Fruit fly (Drosophila melanogaster): ENCODE data around the gene CG1750.

Gene CG1750

dm6 chr3R:31247281-31247995 is 7.3 kb downstream of the CG1750 start (continued):
- TF ChIP-seq NFAT (GFP tag; IDR thresholded peaks at IDR 0.05) (peak; percentile 29; the same call in 1 of the 2 replicates), Atf6 (GFP tag; IDR thresholded peaks at IDR 0.05) (peak; percentile 54; the same call in 1 of the 2 replicates), CG11247 (GFP tag; IDR thresholded peaks at IDR 0.05) (peak; percentile 75), exex (tag; optimal IDR thresholded peaks at IDR 0.05) (no peak), Dek (tag; optimal IDR thresholded peaks at IDR 0.05) (peak; percentile 57), eve (GFP tag; optimal IDR thresholded peaks at IDR 0.05) (peak in 1 of 2 experiments; percentile 92), pan (optimal IDR thresholded peaks at IDR 0.05) (no peak), pan (GFP tag; optimal IDR thresholded peaks at IDR 0.05 in 1 of 2, IDR thresholded peaks at IDR 0.05 in 1 of 2) (peak in 1 of 2 experiments; percentile 85), CG1529 (GFP tag; optimal IDR thresholded peaks at IDR 0.05) (peak; percentile 65), CG15514 (GFP tag; optimal IDR thresholded peaks at IDR 0.05) (peak; percentile 33), CoRest (tag; optimal IDR thresholded peaks at IDR 0.05) (peak; percentile 84), pfk (GFP tag; optimal IDR thresholded peaks at IDR 0.05) (no peak), kni (GFP tag; optimal IDR thresholded peaks at IDR 0.05) (peak; percentile 46), schlank (tag; optimal IDR thresholded peaks at IDR 0.05) (no peak), slp2 (GFP tag; optimal IDR thresholded peaks at IDR 0.05) (peak; percentile 44), gsb-n (tag; optimal IDR thresholded peaks at IDR 0.05) (peak; percentile 49), CG8388 (GFP tag; optimal IDR thresholded peaks at IDR 0.05) (peak; percentile 70), Dfd (GFP tag; optimal IDR thresholded peaks at IDR 0.05) (no peak), CG5180 (GFP tag; optimal IDR thresholded peaks at IDR 0.05) (peak; percentile 64), Eip74EF (GFP tag; optimal IDR thresholded peaks at IDR 0.05) (peak in 1 of 2 experiments; percentile 80), CG10147 (GFP tag; optimal IDR thresholded peaks at IDR 0.05) (peak; percentile 35), Rx (GFP tag; IDR thresholded peaks at IDR 0.05) (peak; percentile 81), dpn (GFP tag; optimal IDR thresholded peaks at IDR 0.05) (peak; percentile 57 to 74), CG14860 (GFP tag; IDR thresholded peaks at IDR 0.05; ENCODE audit: partially characterized antibody) (no peak), CG10321 (GFP tag; IDR thresholded peaks at IDR 0.05) (no peak), CG9797 (GFP tag; optimal IDR thresholded peaks at IDR 0.05) (no peak), CG7556 (GFP tag; optimal IDR thresholded peaks at IDR 0.05) (peak; percentile 65), yki (optimal IDR thresholded peaks at IDR 0.05) (no peak), CG13424 (tag; optimal IDR thresholded peaks at IDR 0.05) (peak; percentile 85), slou (GFP tag; optimal IDR thresholded peaks at IDR 0.05) (no peak), so (GFP tag; IDR thresholded peaks at IDR 0.05) (peak; percentile 64; the same call in 1 of the 3 replicates), CG8089 (GFP tag; optimal IDR thresholded peaks at IDR 0.05) (peak; percentile 40), Adf1 (GFP tag; IDR thresholded peaks at IDR 0.05) (no peak), jumu (GFP tag; optimal IDR thresholded peaks at IDR 0.05) (peak; percentile 54), Hr39 (optimal IDR thresholded peaks at IDR 0.05) (no peak), ase (GFP tag; IDR thresholded peaks at IDR 0.05) (peak; percentile 82), chinmo (GFP tag; IDR thresholded peaks at IDR 0.05; ENCODE audit: partially characterized antibody) (no peak), cg (GFP tag; optimal IDR thresholded peaks at IDR 0.05) (no peak), ssp (GFP tag; IDR thresholded peaks at IDR 0.05) (peak; percentile 70), H2.0 (GFP tag; IDR thresholded peaks at IDR 0.05) (peak; percentile 68), Dll (GFP tag; IDR thresholded peaks at IDR 0.05; ENCODE audit: partially characterized antibody) (no peak), CG11695 (GFP tag; IDR thresholded peaks at IDR 0.05) (peak; percentile 78), Pdp1 (GFP tag; optimal IDR thresholded peaks at IDR 0.05) (peak; percentile 56 to 82), dati (GFP tag; IDR thresholded peaks at IDR 0.05) (0 out of 2 replicates have a peak, but pooled peaks have one; percentile 23), amos (GFP tag; IDR thresholded peaks at IDR 0.05; ENCODE audit: partially characterized antibody) (no peak), CG7987 (GFP tag; optimal IDR thresholded peaks at IDR 0.05) (peak; percentile 14), CG3281 (GFP tag; optimal IDR thresholded peaks at IDR 0.05) (peak; percentile 40), CG30403 (GFP tag; optimal IDR thresholded peaks at IDR 0.05) (peak; percentile 74), CG7372 (GFP tag; IDR thresholded peaks at IDR 0.05) (peak; percentile 65)

Measured in whole organism, embryonic.